Worm (Caenorhabditis elegans) whole organism, late embryonic: ENCODE data around the gene F27D9.13.

Experiments used
- F13H6.1 ChIP-seq: sonication (generic microtip); optimal IDR thresholded peaks from 2 replicates; lab custom pipeline; 2016; ENCODE audit warnings: missing genetic modification characterization, missing compliant biosample characterization
- T23F11.4 ChIP-seq: fragments of 200-800 bp; sonication (Bioruptor generic); optimal IDR thresholded peaks from 2 replicates; lab custom pipeline; 2018; ENCODE audit warnings: mild to moderate bottlenecking, missing genetic modification characterization, missing compliant biosample characterization
- ama-1 ChIP-seq: fragments of 150-350 bp; optimal IDR thresholded peaks from 2 replicates; lab custom pipeline; 2014
- ceh-18 ChIP-seq: sonication (generic microtip); optimal IDR thresholded peaks from 2 replicates; lab custom pipeline; 2016; ENCODE audit warnings: missing genetic modification characterization, missing compliant biosample characterization
- ceh-22 ChIP-seq: sonication (generic microtip); optimal IDR thresholded peaks from 2 replicates; lab custom pipeline; 2017; ENCODE audit warnings: missing biosample characterization, missing genetic modification characterization
- ceh-24 ChIP-seq: sonication (generic microtip); optimal IDR thresholded peaks from 2 replicates; lab custom pipeline; 2016; ENCODE audit warnings: mild to moderate bottlenecking, missing genetic modification characterization, missing compliant biosample characterization
- ceh-31 ChIP-seq: sonication (generic microtip); optimal IDR thresholded peaks from 2 replicates; lab custom pipeline; 2016; ENCODE audit warnings: missing genetic modification characterization, missing compliant biosample characterization
- ceh-45 ChIP-seq: fragments of 200-800 bp; sonication (Bioruptor generic); IDR thresholded peaks from 2 replicates; pipeline ENCODE4 v1.3.6; 2022; ENCODE audit warnings: missing genetic modification reagents, missing genetic modification characterization, missing compliant biosample characterization
- ceh-48 ChIP-seq: sonication (generic microtip); optimal IDR thresholded peaks from 2 replicates; lab custom pipeline; 2016; ENCODE audit warnings: missing genetic modification characterization, inconsistent platforms, missing compliant biosample characterization
- ceh-6 ChIP-seq: fragments of 200-800 bp; sonication (Bioruptor generic); optimal IDR thresholded peaks from 2 replicates; lab custom pipeline; 2018; ENCODE audit warnings: mild to moderate bottlenecking, missing genetic modification characterization, missing compliant biosample characterization
- ceh-9 ChIP-seq: sonication (generic microtip); optimal IDR thresholded peaks from 2 replicates; lab custom pipeline; 2016; ENCODE audit warnings: mild to moderate bottlenecking, missing genetic modification characterization, inconsistent platforms, missing compliant biosample characterization
- che-1 ChIP-seq: sonication (generic microtip); optimal IDR thresholded peaks from 2 replicates; lab custom pipeline; 2016; ENCODE audit warnings: mild to moderate bottlenecking, missing genetic modification characterization, missing compliant biosample characterization
- dve-1 ChIP-seq: sonication (generic microtip); optimal IDR thresholded peaks from 2 replicates; lab custom pipeline; 2017; ENCODE audit warnings: antibody characterized with exemption, mild to moderate bottlenecking, missing genetic modification characterization, missing compliant biosample characterization
- elt-4 ChIP-seq: sonication (generic microtip); optimal IDR thresholded peaks from 2 replicates; lab custom pipeline; 2016; ENCODE audit warnings: missing genetic modification characterization, missing compliant biosample characterization
- ets-4 ChIP-seq: sonication (generic microtip); optimal IDR thresholded peaks from 2 replicates; lab custom pipeline; 2016; ENCODE audit warnings: missing genetic modification characterization, missing compliant biosample characterization
- eyg-1 ChIP-seq: sonication (generic microtip); optimal IDR thresholded peaks from 2 replicates; lab custom pipeline; 2016; ENCODE audit warnings: missing genotype, missing genetic modification characterization, missing compliant biosample characterization
- fkh-10 ChIP-seq: fragments of 150-350 bp; optimal IDR thresholded peaks from 2 replicates; lab custom pipeline; 2014; ENCODE audit warnings: missing biosample characterization, missing genetic modification reagents, missing genetic modification characterization
- gmeb-2 ChIP-seq: sonication (generic microtip); optimal IDR thresholded peaks from 2 replicates; lab custom pipeline; 2016; ENCODE audit warnings: missing genetic modification characterization, inconsistent platforms, missing compliant biosample characterization
- hlh-8 ChIP-seq: sonication (generic microtip); optimal IDR thresholded peaks from 2 replicates; lab custom pipeline; 2016; ENCODE audit warnings: missing genotype, missing genetic modification characterization, missing compliant biosample characterization
- lim-6 ChIP-seq: sonication (generic microtip); optimal IDR thresholded peaks from 2 replicates; lab custom pipeline; 2016; ENCODE audit warnings: missing genetic modification characterization, missing compliant biosample characterization
- pag-3 ChIP-seq: sonication (generic microtip); optimal IDR thresholded peaks from 2 replicates; lab custom pipeline; 2016; ENCODE audit warnings: missing compliant biosample characterization, missing genetic modification characterization, borderline replicate concordance
- pat-9 ChIP-seq: fragments of 200-800 bp; sonication (Bioruptor generic); optimal IDR thresholded peaks from 2 replicates; lab custom pipeline; 2018; ENCODE audit warnings: mild to moderate bottlenecking, missing genetic modification characterization, moderate library complexity, missing compliant biosample characterization
- pax-1 ChIP-seq: fragments of 150-350 bp; optimal IDR thresholded peaks from 2 replicates; lab custom pipeline; 2014; ENCODE audit warnings: missing biosample characterization, missing genetic modification characterization
- pha-4 ChIP-seq: fragments of 150-350 bp; optimal IDR thresholded peaks from 2 replicates; lab custom pipeline; 2018; ENCODE audit warnings: missing biosample characterization, missing genetic modification reagents, missing genetic modification characterization
- pros-1 ChIP-seq: fragments of 150-350 bp; optimal IDR thresholded peaks from 2 replicates; lab custom pipeline; 2014; ENCODE audit warnings: missing biosample characterization, missing genetic modification reagents, missing genetic modification characterization
- rnt-1 ChIP-seq: sonication (generic microtip); optimal IDR thresholded peaks from 2 replicates; lab custom pipeline; 2016; ENCODE audit warnings: missing genetic modification characterization, missing compliant biosample characterization
- syd-9 ChIP-seq: sonication (generic microtip); optimal IDR thresholded peaks from 2 replicates; lab custom pipeline; 2016; ENCODE audit warnings: mild to moderate bottlenecking, missing genetic modification characterization, moderate library complexity, missing compliant biosample characterization
- unc-3 ChIP-seq, 2 experiments: fragments of 200-800 bp in 1 of 2; sonication (Bioruptor generic) in 1 of 2; sonication (generic microtip) in 1 of 2; conservative IDR thresholded peaks in 1 of 2; optimal IDR thresholded peaks in 1 of 2; 2 replicates each; pipeline versions ENCODE4 v1.3.6 to Lab custom; 2016 to 2022; ENCODE audit warnings: missing compliant biosample characterization in 2 of 2, missing genetic modification characterization in 2 of 2, missing genetic modification reagents in 1 of 2
- unc-42 ChIP-seq: sonication (generic microtip); optimal IDR thresholded peaks from 2 replicates; lab custom pipeline; 2016; ENCODE audit warnings: missing genotype, missing genetic modification characterization, missing compliant biosample characterization
- unc-55 ChIP-seq: sonication (generic microtip); optimal IDR thresholded peaks from 2 replicates; lab custom pipeline; 2017; ENCODE audit warnings: missing biosample characterization, missing genetic modification reagents, missing genetic modification characterization
- ztf-16 ChIP-seq: sonication (generic microtip); optimal IDR thresholded peaks from 2 replicates; lab custom pipeline; 2017; ENCODE audit warnings: missing genetic modification characterization, missing compliant biosample characterization

F27D9.13 gene

ce11 chrX:7703863-7704262 is 36.6 kb upstream of the F27D9.13 start:
- TF ChIP-seq dve-1 (tag; lab: Kevin White, UChicago) = no peak
- TF ChIP-seq gmeb-2 (tag; lab: Kevin White, UChicago) = no peak
- TF ChIP-seq unc-3 (GFP tag; conservative IDR thresholded peaks at IDR 0.05; lab: Robert Waterston, UW) = no peak
- TF ChIP-seq unc-3 (tag; optimal IDR thresholded peaks at IDR 0.05; lab: Kevin White, UChicago) = no peak
- TF ChIP-seq, all 69 proteins: peak for 0

ce11 chrX:7689570-7689969 is 22.3 kb upstream of the F27D9.13 start:
- TF ChIP-seq syd-9 (tag; lab: Kevin White, UChicago) = no peak
- no peak for TF ChIP-seq ceh-9 (tag; lab: Kevin White, UChicago)
- TF ChIP-seq pax-1 (tag; lab: Kevin White, UChicago) = no peak
- no peak for TF ChIP-seq F13H6.1 (tag; lab: Kevin White, UChicago)
- TF ChIP-seq pat-9 (tag; lab: Kevin White, UChicago) = no peak

ce11 chrX:7689119-7689518 is 21.9 kb upstream of the F27D9.13 start, which contains the start of gene clik-2:
TSS of gene clik-2 (minus strand) at chrX:7689219.
- TF ChIP-seq ceh-22 (tag; lab: Kevin White, UChicago) = no peak
- TF ChIP-seq ama-1 = no peak
- TF ChIP-seq unc-55 (GFP tag; lab: Kevin White, UChicago) = no peak
- TF ChIP-seq hlh-8 = no peak
- TF ChIP-seq ztf-16 (tag; lab: Kevin White, UChicago) = no peak
- TF ChIP-seq fkh-10 = no peak
- no peak for TF ChIP-seq che-1 (tag; lab: Kevin White, UChicago)
- no peak for TF ChIP-seq eyg-1 (tag; lab: Kevin White, UChicago)
- TF ChIP-seq ceh-45 (GFP tag; lab: Robert Waterston, UW) = no peak
- no peak for TF ChIP-seq ceh-6 (GFP tag; lab: Kevin White, UChicago)
- TF ChIP-seq ceh-24 (tag; lab: Kevin White, UChicago) = no peak
- TF ChIP-seq rnt-1 (tag; lab: Kevin White, UChicago) = no peak
- no peak for TF ChIP-seq pha-4 (tag; lab: Kevin White, UChicago)
- no peak for TF ChIP-seq ceh-18
- no peak for TF ChIP-seq ets-4
- TF ChIP-seq, all 69 proteins: peak for 0

- no peak for TF ChIP-seq pag-3 (tag; lab: Kevin White, UChicago)
- TF ChIP-seq ceh-48 (tag; lab: Kevin White, UChicago) = peak; percentile 97
- TF ChIP-seq unc-42 (tag; lab: Kevin White, UChicago) = peak; percentile 69
- TF ChIP-seq ceh-31 = peak; percentile 34
Measured at ce11 chrX:7681965-7682946, 15.0 kb upstream of the F27D9.13 start, which contains the start of gene unc-18. TSS of gene unc-18 (plus strand) at chrX:7682896.

ce11 chrX:7680545-7681330 is 13.5 kb upstream of the F27D9.13 start, which contains the start of gene stn-2:
TSS of gene stn-2 (minus strand) at chrX:7680619.
- TF ChIP-seq unc-55 (GFP tag; lab: Kevin White, UChicago) (peak; percentile 40), elt-4 (tag; lab: Kevin White, UChicago) (no peak), ceh-9 (tag; lab: Kevin White, UChicago) (no peak), T23F11.4 (GFP tag; lab: Kevin White, UChicago) (no peak), pros-1 (no peak), lim-6 (tag; lab: Kevin White, UChicago) (no peak)
- TF ChIP-seq, all 69 proteins: peak for 1
